Worm (Caenorhabditis elegans): ENCODE results near the gene H06A10.1.

- no peak for TF ChIP-seq nhr-76 (tag; optimal IDR thresholded peaks at IDR 0.05)
- no peak for TF ChIP-seq egl-27 (tag; optimal IDR thresholded peaks at IDR 0.05)
- no peak for TF ChIP-seq sea-2 (GFP tag; optimal IDR thresholded peaks at IDR 0.05)
- no peak for TF ChIP-seq elt-2 (tag; optimal IDR thresholded peaks at IDR 0.05)
- no peak for TF ChIP-seq ceh-28 (tag; optimal IDR thresholded peaks at IDR 0.05)
- no peak for TF ChIP-seq elt-1 (tag; optimal IDR thresholded peaks at IDR 0.05)
- TF ChIP-seq skn-1 (tag; optimal IDR thresholded peaks at IDR 0.05), result no peak
Observed at ce11 chrX:13477356-13477755, 30.0 kb upstream of the H06A10.1 start, which contains the start of gene efn-3.
